Worm (Caenorhabditis elegans): ENCODE data around the gene gsto-3.

The gsto-3 gene

DNA sequence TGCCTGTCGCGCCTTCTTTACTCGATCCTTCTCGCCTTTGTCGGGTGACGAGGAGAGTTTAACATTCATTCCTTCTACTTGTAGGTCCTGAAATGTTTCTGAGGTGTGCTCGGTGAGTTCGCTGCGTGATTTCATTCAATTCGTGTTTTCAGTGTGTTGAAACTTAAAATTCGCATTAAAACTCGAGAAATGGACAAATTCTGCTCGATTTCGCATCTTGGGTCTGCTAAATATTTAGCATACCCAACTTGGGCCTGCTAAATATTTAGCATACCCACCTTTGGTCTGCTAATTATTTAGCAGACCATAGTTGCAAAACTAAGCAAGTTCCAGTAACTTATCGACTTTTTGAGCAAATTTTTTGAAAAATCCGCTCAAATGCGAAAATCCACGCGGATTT, 33.7 kb downstream of the gsto-3 start:
- TF ChIP-seq ceh-82 (tag; optimal IDR thresholded peaks at IDR 0.05) (no peak), aha-1 (tag) (peak; percentile 94), fkh-10 (GFP tag; optimal IDR thresholded peaks at IDR 0.05) (no peak), tra-1 (GFP tag; IDR thresholded peaks at IDR 0.05) (no peak), zfp-3 (GFP tag; conservative IDR thresholded peaks at IDR 0.05) (0 out of 2 replicates have a peak, but pooled peaks have one; percentile 43), aly-2 (tag; optimal IDR thresholded peaks at IDR 0.05) (no peak), dmd-9 (GFP tag; IDR thresholded peaks at IDR 0.05) (peak; percentile 68; the same call in 1 of the 2 replicates), nhr-76 (tag; optimal IDR thresholded peaks at IDR 0.05) (no peak), spr-1 (tag; optimal IDR thresholded peaks at IDR 0.05) (no peak), dve-1 (tag; optimal IDR thresholded peaks at IDR 0.05; ENCODE audit: insufficient read depth) (no peak), madf-9 (GFP tag; conservative IDR thresholded peaks at IDR 0.05) (no peak), nhr-6 (tag; optimal IDR thresholded peaks at IDR 0.05) (no peak), ztf-11 (tag; optimal IDR thresholded peaks at IDR 0.05) (no peak), dmd-8 (GFP tag; IDR thresholded peaks at IDR 0.05) (0 out of 2 replicates have a peak, but pooled peaks have one; percentile 49), ctbp-1 (GFP tag; IDR thresholded peaks at IDR 0.05) (no peak), D1046.2 (GFP tag; IDR thresholded peaks at IDR 0.05) (no peak), F44E2.7 (GFP tag; IDR thresholded peaks at IDR 0.05) (no peak), unc-39 (tag; optimal IDR thresholded peaks at IDR 0.05) (no peak), ceh-28 (tag; optimal IDR thresholded peaks at IDR 0.05) (no peak)

DNA sequence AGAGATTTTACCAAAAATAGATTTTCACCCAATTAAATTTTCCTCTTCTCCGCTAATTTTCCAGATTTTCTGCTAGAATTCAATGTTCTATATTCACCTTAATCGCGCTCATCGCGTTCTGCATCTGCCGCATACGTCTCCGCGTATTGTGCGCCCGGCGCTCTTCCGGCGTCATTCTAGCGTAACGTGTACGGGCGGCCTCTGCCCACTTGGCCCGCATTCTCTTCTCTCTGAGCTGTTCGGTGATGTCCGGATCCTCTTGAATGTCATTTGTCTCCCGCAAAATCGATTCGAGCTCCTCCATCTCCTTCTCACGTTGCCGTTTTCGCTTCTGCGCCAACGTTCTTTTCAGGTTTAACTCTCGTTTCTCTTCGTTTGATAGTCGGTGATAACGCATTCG, 34.2 kb downstream of the gsto-3 start:
- peak; percentile 65 for TF ChIP-seq set-16 (GFP tag; IDR thresholded peaks at IDR 0.05)
- TF ChIP-seq lim-7 (GFP tag; IDR thresholded peaks at IDR 0.05), result no peak
- TF ChIP-seq lin-39 (tag; optimal IDR thresholded peaks at IDR 0.05), result no peak
- TF ChIP-seq duxl-1 (tag; optimal IDR thresholded peaks at IDR 0.05; ENCODE audit: poor library complexity), result peak; percentile 29
- no peak for TF ChIP-seq ceh-32 (tag; optimal IDR thresholded peaks at IDR 0.05; ENCODE audit: poor library complexity)
- TF ChIP-seq T26A8.4 (GFP tag; IDR thresholded peaks at IDR 0.05), result 0 out of 2 replicates have a peak, but pooled peaks have one; percentile 34
- 0 out of 2 replicates have a peak, but pooled peaks have one; percentile 19 for TF ChIP-seq lin-38 (GFP tag; IDR thresholded peaks at IDR 0.05)
- peak; percentile 26 for TF ChIP-seq nhr-102 (tag; optimal IDR thresholded peaks at IDR 0.05)
- no peak for TF ChIP-seq daf-16 (GFP tag; optimal IDR thresholded peaks at IDR 0.05)
- no peak for TF ChIP-seq daf-16 (tag; optimal IDR thresholded peaks at IDR 0.05)

DNA sequence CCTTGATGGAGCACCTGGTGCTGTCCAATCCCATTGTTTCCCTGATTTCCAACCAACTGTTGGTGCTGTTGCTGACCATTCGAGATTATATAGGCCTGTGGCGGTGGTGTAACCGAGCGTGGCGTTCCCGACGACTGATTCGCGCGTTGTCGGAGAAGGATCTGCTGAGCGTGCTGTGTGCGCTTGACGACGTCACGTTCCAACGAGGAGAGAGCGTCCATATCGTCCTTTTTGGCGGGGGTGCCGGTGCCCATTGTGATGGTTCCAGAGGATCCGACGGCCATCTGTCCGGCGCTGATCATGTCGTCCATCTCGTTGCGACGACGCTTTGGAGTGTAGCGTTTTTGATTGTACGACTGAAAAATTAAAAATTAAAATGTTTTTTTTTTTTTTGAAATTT, 35.6 kb downstream of the gsto-3 start:
- TF ChIP-seq arid-1 (GFP tag; conservative IDR thresholded peaks at IDR 0.05), result no peak
- no peak for TF ChIP-seq ama-1 (optimal IDR thresholded peaks at IDR 0.05)
- TF ChIP-seq D1046.2 (GFP tag; IDR thresholded peaks at IDR 0.05), result no peak
- 0 out of 2 replicates have a peak, but pooled peaks have one; percentile 20 for TF ChIP-seq egl-43 (GFP tag; IDR thresholded peaks at IDR 0.05)
- TF ChIP-seq R02D3.7 (tag; optimal IDR thresholded peaks at IDR 0.05), result no peak
- no peak for TF ChIP-seq mdt-29 (GFP tag; IDR thresholded peaks at IDR 0.05)
- TF ChIP-seq gei-8 (GFP tag; optimal IDR thresholded peaks at IDR 0.05), result no peak
- TF ChIP-seq spr-1 (tag; optimal IDR thresholded peaks at IDR 0.05), result peak; percentile 16
- 0 out of 2 replicates have a peak, but pooled peaks have one; percentile 47 for TF ChIP-seq nhr-42 (GFP tag; IDR thresholded peaks at IDR 0.05)
- no peak for TF ChIP-seq Y48G9A.11 (GFP tag; IDR thresholded peaks at IDR 0.05)
- TF ChIP-seq lim-7 (GFP tag; IDR thresholded peaks at IDR 0.05), result 0 out of 2 replicates have a peak, but pooled peaks have one; percentile 12
- TF ChIP-seq set-16 (GFP tag; IDR thresholded peaks at IDR 0.05), result peak; percentile 79
- no peak for TF ChIP-seq egl-27 (tag; optimal IDR thresholded peaks at IDR 0.05)
- no peak for TF ChIP-seq nhr-102 (tag; optimal IDR thresholded peaks at IDR 0.05)

DNA sequence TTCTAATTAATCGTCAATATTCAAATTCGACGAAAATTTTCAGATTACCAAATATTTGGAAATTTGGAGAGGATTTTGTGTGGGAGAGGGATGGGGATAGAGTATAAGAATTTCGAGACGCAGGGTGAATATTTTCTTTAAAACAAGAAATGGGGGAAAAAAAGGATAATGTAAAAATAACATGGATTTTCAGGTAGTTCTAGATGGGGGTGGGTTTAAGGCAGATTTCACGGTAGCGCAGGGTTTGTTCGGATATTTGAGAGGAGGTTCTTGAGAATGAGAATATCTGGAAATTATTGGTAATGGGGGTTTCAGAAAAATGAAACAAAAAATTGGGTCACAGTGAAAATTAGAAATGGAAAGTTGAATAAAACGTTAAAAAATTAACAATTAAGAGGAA, 36.8 kb downstream of the gsto-3 start:
- TF ChIP-seq ceh-62 (tag; optimal IDR thresholded peaks at IDR 0.05) (no peak), mep-1 (tag; optimal IDR thresholded peaks at IDR 0.05) (peak; percentile 67), lin-1 (GFP tag; IDR thresholded peaks at IDR 0.05) (peak; percentile 29; the same call in 1 of the 2 replicates), aha-1 (tag) (peak; percentile 87), attf-4 (tag; optimal IDR thresholded peaks at IDR 0.05) (no peak), zfp-3 (GFP tag; conservative IDR thresholded peaks at IDR 0.05) (peak; percentile 22; the same call in 1 of the 2 replicates), php-3 (GFP tag; IDR thresholded peaks at IDR 0.05) (0 out of 2 replicates have a peak, but pooled peaks have one; percentile 11), ama-1 (optimal IDR thresholded peaks at IDR 0.05) (peak; percentile 81), F37D6.2 (tag; optimal IDR thresholded peaks at IDR 0.05) (no peak), mes-2 (tag; optimal IDR thresholded peaks at IDR 0.05; ENCODE audit: poor library complexity, severe bottlenecking) (peak; percentile 44), hlh-11 (tag; optimal IDR thresholded peaks at IDR 0.05) (peak; percentile 24), daf-16 (GFP tag; optimal IDR thresholded peaks at IDR 0.05) (peak in 1 of 2 experiments; percentile 9), daf-16 (tag; optimal IDR thresholded peaks at IDR 0.05) (no peak), T20F7.1 (GFP tag; optimal IDR thresholded peaks at IDR 0.05) (no peak), F10B5.3 (tag; optimal IDR thresholded peaks at IDR 0.05) (no peak)

Measured in whole organism, L4 larva.